Worm (Caenorhabditis elegans) whole organism, midembryonic: Measurements from ENCODE around the gene C33A12.4.

ENCODE experiments used
- T22C8.4 ChIP-seq: fragments of 200-800 bp; sonication (Bioruptor generic); IDR thresholded peaks from 2 replicates; pipeline ENCODE4 v1.3.6; 2022; ENCODE audit warnings: missing genetic modification characterization, missing compliant biosample characterization
- cog-1 ChIP-seq: sonication (generic microtip); optimal IDR thresholded peaks from 2 replicates; lab custom pipeline; 2016; ENCODE audit warnings: missing genetic modification characterization, missing compliant biosample characterization
- flt-1 ChIP-seq: fragments of 200-800 bp; sonication (Bioruptor generic); IDR thresholded peaks from 2 replicates; pipeline ENCODE4 v1.3.6; 2022; ENCODE audit warnings: missing genetic modification characterization, missing compliant biosample characterization
- med-1 ChIP-seq: sonication (generic microtip); optimal IDR thresholded peaks from 2 replicates; lab custom pipeline; 2017; ENCODE audit warnings: missing genetic modification characterization, mild to moderate bottlenecking, missing compliant biosample characterization, antibody characterized with exemption, missing genetic modification reagents; ENCODE audit not compliant: insufficient read depth
- ztf-23 ChIP-seq: fragments of 200-800 bp; sonication (Bioruptor generic); IDR thresholded peaks from 2 replicates; pipeline ENCODE4 v1.3.6; 2022; ENCODE audit warnings: missing genetic modification reagents, missing genetic modification characterization, missing compliant biosample characterization
- ztf-29 ChIP-seq: fragments of 200-800 bp; sonication (Bioruptor generic); IDR thresholded peaks from 2 replicates; pipeline ENCODE4 v1.3.6; 2022; ENCODE audit warnings: missing genetic modification reagents, missing genetic modification characterization, missing compliant biosample characterization

DNA sequence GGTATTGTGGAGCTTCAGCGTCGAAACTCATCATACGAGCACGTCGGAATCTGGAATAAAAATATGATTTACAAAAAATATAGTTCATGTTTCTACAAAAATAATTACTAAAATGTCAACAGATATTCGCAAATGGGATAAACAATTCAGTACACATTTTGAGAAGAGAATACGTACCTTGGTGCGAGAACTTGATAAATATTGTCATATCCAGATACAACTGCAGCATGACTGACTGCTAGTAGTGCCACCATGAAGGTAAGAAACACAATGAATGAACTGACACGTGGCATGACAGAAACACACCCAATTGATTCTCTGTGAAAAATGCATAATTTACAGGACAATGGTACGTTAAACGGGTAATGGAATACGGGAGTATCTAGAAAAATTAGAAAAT lies 8.2 kb upstream of the C33A12.4 start, which contains the start of gene nlp-35:
- TF ChIP-seq T22C8.4 (no peak), med-1 (GFP tag; lab: Kevin White, UChicago) (no peak), flt-1 (GFP tag; lab: Robert Waterston, UW) (no peak), ztf-23 (GFP tag; lab: Robert Waterston, UW) (no peak), ztf-29 (no peak), cog-1 (no peak)
